Worm (Caenorhabditis elegans) whole organism, late embryonic: Measurements from ENCODE around the gene F09B9.4.
A peak's percentile ranks its signal among the peaks of the same experiment; 100 is the strongest.

ENCODE experiments used
- C08G9.2 ChIP-seq: sonication (generic microtip); optimal IDR thresholded peaks from 2 replicates; lab custom pipeline; 2016; ENCODE audit warnings: mild to moderate bottlenecking, missing genetic modification characterization, moderate library complexity, missing compliant biosample characterization
- C38D4.7 ChIP-seq: fragments of 200-800 bp; sonication (Bioruptor generic); optimal IDR thresholded peaks from 2 replicates; lab custom pipeline; 2018; ENCODE audit warnings: mild to moderate bottlenecking, missing genetic modification characterization, moderate library complexity, missing compliant biosample characterization
- F13H6.1 ChIP-seq: sonication (generic microtip); optimal IDR thresholded peaks from 2 replicates; lab custom pipeline; 2016; ENCODE audit warnings: missing genetic modification characterization, missing compliant biosample characterization
- K02D7.2 ChIP-seq: sonication (generic microtip); optimal IDR thresholded peaks from 2 replicates; lab custom pipeline; 2017; ENCODE audit warnings: mild to moderate bottlenecking, missing genetic modification characterization, missing compliant biosample characterization
- K09A11.1 ChIP-seq: sonication (generic microtip); optimal IDR thresholded peaks from 2 replicates; lab custom pipeline; 2017; ENCODE audit warnings: antibody characterized with exemption, mild to moderate bottlenecking, missing genetic modification characterization, missing compliant biosample characterization; ENCODE audit not compliant: insufficient read depth
- T23F11.4 ChIP-seq: fragments of 200-800 bp; sonication (Bioruptor generic); optimal IDR thresholded peaks from 2 replicates; lab custom pipeline; 2018; ENCODE audit warnings: mild to moderate bottlenecking, missing genetic modification characterization, missing compliant biosample characterization
- ceh-14 ChIP-seq: sonication (generic microtip); optimal IDR thresholded peaks from 2 replicates; lab custom pipeline; 2016; ENCODE audit warnings: missing genotype, missing genetic modification characterization, missing compliant biosample characterization
- ceh-18 ChIP-seq: sonication (generic microtip); optimal IDR thresholded peaks from 2 replicates; lab custom pipeline; 2016; ENCODE audit warnings: missing genetic modification characterization, missing compliant biosample characterization
- ceh-2 ChIP-seq: sonication (generic microtip); optimal IDR thresholded peaks from 2 replicates; lab custom pipeline; 2016; ENCODE audit warnings: missing genotype, missing genetic modification characterization, missing compliant biosample characterization
- ceh-24 ChIP-seq: sonication (generic microtip); optimal IDR thresholded peaks from 2 replicates; lab custom pipeline; 2016; ENCODE audit warnings: mild to moderate bottlenecking, missing genetic modification characterization, missing compliant biosample characterization
- ceh-30 ChIP-seq: fragments of 150-350 bp; optimal IDR thresholded peaks from 2 replicates; lab custom pipeline; 2014; ENCODE audit warnings: missing biosample characterization, missing genetic modification characterization
- ceh-48 ChIP-seq: sonication (generic microtip); optimal IDR thresholded peaks from 2 replicates; lab custom pipeline; 2016; ENCODE audit warnings: missing genetic modification characterization, inconsistent platforms, missing compliant biosample characterization
- dmd-4 ChIP-seq: sonication (generic microtip); optimal IDR thresholded peaks from 2 replicates; lab custom pipeline; 2016; ENCODE audit warnings: borderline replicate concordance, missing genetic modification characterization, missing compliant biosample characterization
- fax-1 ChIP-seq: sonication (generic microtip); optimal IDR thresholded peaks from 2 replicates; lab custom pipeline; 2016; ENCODE audit warnings: missing genotype, missing genetic modification characterization, missing compliant biosample characterization
- gmeb-2 ChIP-seq: sonication (generic microtip); optimal IDR thresholded peaks from 2 replicates; lab custom pipeline; 2016; ENCODE audit warnings: missing genetic modification characterization, inconsistent platforms, missing compliant biosample characterization
- hlh-30 ChIP-seq: sonication (generic microtip); optimal IDR thresholded peaks from 2 replicates; lab custom pipeline; 2017; ENCODE audit warnings: antibody characterized with exemption, missing genetic modification characterization, missing compliant biosample characterization; ENCODE audit not compliant: insufficient read depth
- hlh-6 ChIP-seq: sonication (generic microtip); optimal IDR thresholded peaks from 2 replicates; lab custom pipeline; 2016; ENCODE audit warnings: missing genotype, missing genetic modification characterization, missing compliant biosample characterization
- madf-2 ChIP-seq: sonication (generic microtip); optimal IDR thresholded peaks from 2 replicates; lab custom pipeline; 2017; ENCODE audit warnings: missing genetic modification characterization, missing compliant biosample characterization
- mec-3 ChIP-seq: sonication (generic microtip); optimal IDR thresholded peaks from 2 replicates; lab custom pipeline; 2016; ENCODE audit warnings: borderline replicate concordance, missing genetic modification characterization, missing compliant biosample characterization
- nhr-11 ChIP-seq: fragments of 150-350 bp; optimal IDR thresholded peaks from 2 replicates; lab custom pipeline; 2014; ENCODE audit warnings: missing biosample characterization, missing genetic modification characterization
- npax-4 ChIP-seq: sonication (generic microtip); optimal IDR thresholded peaks from 2 replicates; lab custom pipeline; 2016; ENCODE audit warnings: missing genetic modification characterization, missing compliant biosample characterization
- pqm-1 ChIP-seq: sonication (generic microtip); optimal IDR thresholded peaks from 2 replicates; lab custom pipeline; 2016; ENCODE audit warnings: missing genetic modification characterization, missing compliant biosample characterization
- ref-2 ChIP-seq: sonication (generic microtip); optimal IDR thresholded peaks from 2 replicates; lab custom pipeline; 2016; ENCODE audit warnings: missing genetic modification characterization, missing compliant biosample characterization
- rnt-1 ChIP-seq: sonication (generic microtip); optimal IDR thresholded peaks from 2 replicates; lab custom pipeline; 2016; ENCODE audit warnings: missing genetic modification characterization, missing compliant biosample characterization
- tbx-2 ChIP-seq: sonication (generic microtip); optimal IDR thresholded peaks from 2 replicates; lab custom pipeline; 2016; ENCODE audit warnings: missing genetic modification characterization, missing compliant biosample characterization
- ttx-3 ChIP-seq: sonication (generic microtip); optimal IDR thresholded peaks from 2 replicates; lab custom pipeline; 2016; ENCODE audit warnings: missing genetic modification reagents, missing genetic modification characterization, missing compliant biosample characterization
- unc-3 ChIP-seq, 2 experiments: fragments of 200-800 bp in 1 of 2; sonication (Bioruptor generic) in 1 of 2; sonication (generic microtip) in 1 of 2; conservative IDR thresholded peaks in 1 of 2; optimal IDR thresholded peaks in 1 of 2; 2 replicates each; pipeline versions ENCODE4 v1.3.6 to Lab custom; 2016 to 2022; ENCODE audit warnings: missing compliant biosample characterization in 2 of 2, missing genetic modification characterization in 2 of 2, missing genetic modification reagents in 1 of 2
- unc-42 ChIP-seq: sonication (generic microtip); optimal IDR thresholded peaks from 2 replicates; lab custom pipeline; 2016; ENCODE audit warnings: missing genotype, missing genetic modification characterization, missing compliant biosample characterization
- unc-86 ChIP-seq: sonication (generic microtip); optimal IDR thresholded peaks from 2 replicates; lab custom pipeline; 2016; ENCODE audit warnings: missing genetic modification characterization, missing compliant biosample characterization
- zip-5 ChIP-seq: sonication (generic microtip); optimal IDR thresholded peaks from 2 replicates; lab custom pipeline; 2016; ENCODE audit warnings: missing genetic modification characterization, missing compliant biosample characterization
- ztf-16 ChIP-seq: sonication (generic microtip); optimal IDR thresholded peaks from 2 replicates; lab custom pipeline; 2017; ENCODE audit warnings: missing genetic modification characterization, missing compliant biosample characterization

The F09B9.4 gene

DNA sequence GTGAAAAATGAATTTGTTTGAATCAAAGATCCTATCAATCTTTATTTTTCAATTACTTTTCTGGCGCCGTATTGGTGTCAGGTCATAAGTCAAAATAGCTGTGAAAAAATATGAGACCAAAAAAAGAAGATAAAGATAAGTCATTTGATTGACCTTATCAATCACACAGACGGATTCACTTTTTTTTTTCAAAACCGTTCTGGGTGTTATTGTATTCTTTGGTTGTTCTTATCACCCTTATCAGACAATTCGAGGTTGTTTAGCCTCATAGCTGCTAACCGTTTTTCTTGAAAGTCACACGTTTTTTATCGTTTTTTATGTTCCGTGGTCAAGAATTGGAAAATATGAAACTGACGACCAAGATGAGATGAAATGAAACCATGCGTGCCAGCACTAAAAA lies 8.1 kb downstream of the F09B9.4 start:
- no peak for TF ChIP-seq npax-4 (tag; lab: Kevin White, UChicago)
- no peak for TF ChIP-seq ceh-48
- no peak for TF ChIP-seq mec-3
- TF ChIP-seq unc-3 (GFP tag; conservative IDR thresholded peaks at IDR 0.05; lab: Robert Waterston, UW), result no peak
- no peak for TF ChIP-seq unc-3 (tag; optimal IDR thresholded peaks at IDR 0.05; lab: Kevin White, UChicago)
- no peak for TF ChIP-seq nhr-11
- TF ChIP-seq zip-5 (tag; lab: Kevin White, UChicago), result no peak
- no peak for TF ChIP-seq F13H6.1 (tag; lab: Kevin White, UChicago)

DNA sequence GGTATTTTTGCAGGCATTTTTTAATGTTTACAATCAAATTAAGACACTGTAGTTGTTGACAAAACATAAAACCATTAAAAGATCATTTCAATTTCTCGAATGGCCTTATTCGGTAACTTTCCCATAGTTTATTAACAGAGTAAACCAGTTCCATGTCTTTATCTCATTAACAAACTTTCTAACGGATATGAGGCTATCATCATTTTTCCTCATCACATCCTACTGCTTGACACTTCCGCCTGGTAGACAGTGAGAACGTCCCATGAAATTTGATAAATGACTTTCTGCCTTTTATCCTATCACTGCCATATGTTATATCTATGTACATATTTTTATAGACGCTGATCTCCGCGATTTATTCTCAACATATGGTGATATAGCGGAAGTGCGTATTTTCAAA lies 10.2 kb downstream of the F09B9.4 start:
- TF ChIP-seq ceh-18, result no peak
- no peak for TF ChIP-seq unc-86
- TF ChIP-seq ceh-24, result no peak
- no peak for TF ChIP-seq hlh-6 (tag; lab: Kevin White, UChicago)
- no peak for TF ChIP-seq madf-2 (tag; lab: Kevin White, UChicago)
- TF ChIP-seq gmeb-2, result no peak
- no peak for TF ChIP-seq ceh-14 (tag; lab: Kevin White, UChicago)
- no peak for TF ChIP-seq ceh-30 (tag; lab: Kevin White, UChicago)
- no peak for TF ChIP-seq ztf-16 (tag; lab: Kevin White, UChicago)
- TF ChIP-seq ceh-2 (tag; lab: Kevin White, UChicago), result no peak
- TF ChIP-seq C08G9.2, result no peak
- TF ChIP-seq K02D7.2, result no peak

DNA sequence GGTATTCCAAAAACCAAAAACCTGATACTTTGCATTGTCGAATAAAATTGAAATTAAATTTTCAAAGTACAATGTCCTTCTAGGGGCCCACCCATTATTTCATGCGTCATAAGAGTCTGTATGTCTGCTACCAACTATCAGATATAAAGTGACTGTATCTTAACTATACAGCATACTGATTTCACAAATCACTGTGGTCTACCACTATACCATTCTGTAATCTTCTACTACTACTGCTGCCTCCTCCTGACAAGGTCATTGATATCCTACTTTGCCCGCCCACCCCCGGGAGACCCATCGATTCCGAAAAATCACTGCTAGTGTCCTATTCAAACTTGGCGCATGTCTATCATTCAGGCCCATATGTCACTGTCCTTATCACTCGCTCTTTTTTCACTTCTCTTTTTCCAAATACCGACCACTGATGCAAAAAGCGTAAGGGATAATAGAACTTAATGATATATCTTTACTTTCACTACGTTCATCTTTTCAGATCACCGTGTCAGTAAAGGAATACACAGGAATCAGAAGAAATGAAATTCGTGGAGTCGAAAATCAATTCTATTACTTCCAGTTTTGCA lies 11.7 kb downstream of the F09B9.4 start, which contains the start of gene C07A4.2:
TSS of gene C07A4.2 (plus strand) at position 195 of the 581 bp plus-strand sequence.
- no peak for TF ChIP-seq C38D4.7 (GFP tag; lab: Kevin White, UChicago)
- TF ChIP-seq fax-1, result no peak
- TF ChIP-seq tbx-2 (tag; lab: Kevin White, UChicago), result no peak
- no peak for TF ChIP-seq ttx-3 (tag; lab: Kevin White, UChicago)
- TF ChIP-seq hlh-30, result no peak
- no peak for TF ChIP-seq T23F11.4 (GFP tag; lab: Kevin White, UChicago)
- TF ChIP-seq pqm-1 (tag; lab: Kevin White, UChicago), result no peak
- no peak for TF ChIP-seq madf-2 (tag; lab: Kevin White, UChicago)

ce11 chrX:10174683-10175082 lies 14.3 kb downstream of the F09B9.4 start, which contains the start of gene C07A4.3:
Gene C07A4.3 (plus strand): TSS chrX:10174983.
- TF ChIP-seq ceh-18 (no peak), gmeb-2 (no peak)

DNA sequence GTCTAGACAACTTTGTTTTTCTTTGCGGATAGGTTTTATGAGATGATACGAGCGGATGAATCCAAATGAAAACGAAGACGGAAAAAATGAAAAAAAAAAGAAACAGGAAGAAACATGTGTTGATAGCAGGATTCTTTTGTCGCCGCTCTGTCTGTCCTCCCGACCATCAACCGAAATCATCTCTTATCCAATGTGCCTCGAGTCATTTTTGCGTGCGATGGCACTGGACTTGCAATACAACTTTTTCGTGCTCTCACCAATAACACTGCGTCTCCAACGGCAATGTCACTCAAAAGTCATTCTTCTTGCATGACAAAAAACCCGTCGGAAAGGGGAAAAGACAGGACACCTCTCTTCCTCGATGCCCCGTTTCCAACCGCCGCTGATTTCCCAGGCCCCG lies 15.9 kb downstream of the F09B9.4 start, which contains the start of gene ncs-4:
TSS of gene ncs-4 (plus strand) at position 227 of the 400 bp plus-strand sequence.
- no peak for TF ChIP-seq K09A11.1 (tag; lab: Kevin White, UChicago)
- peak; percentile 69 for TF ChIP-seq ceh-18

DNA sequence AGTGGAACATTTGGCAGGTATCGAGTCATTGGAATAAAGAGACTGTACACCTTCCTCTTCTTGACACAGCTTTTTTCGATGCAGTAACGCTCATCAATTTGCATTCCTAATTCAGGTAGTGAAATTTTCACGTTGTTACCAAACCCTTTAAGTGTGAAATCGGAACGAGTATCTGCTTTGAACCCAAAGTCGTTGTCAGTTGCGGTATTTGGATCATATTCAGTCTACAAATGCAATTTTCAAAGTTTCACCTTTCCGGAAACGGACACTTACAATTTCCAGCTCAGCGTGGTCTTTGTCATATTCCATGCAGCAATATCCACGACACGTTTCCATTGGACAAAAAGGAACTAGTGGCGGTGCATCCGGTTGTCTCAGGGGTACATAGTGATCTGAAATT lies 22.2 kb downstream of the F09B9.4 start:
- TF ChIP-seq ref-2 (tag; lab: Kevin White, UChicago) (no peak), ceh-48 (no peak), zip-5 (tag; lab: Kevin White, UChicago) (no peak), unc-42 (no peak), F13H6.1 (tag; lab: Kevin White, UChicago) (no peak), dmd-4 (tag; lab: Kevin White, UChicago) (no peak), unc-3 (GFP tag; conservative IDR thresholded peaks at IDR 0.05; lab: Robert Waterston, UW) (no peak), unc-3 (tag; optimal IDR thresholded peaks at IDR 0.05; lab: Kevin White, UChicago) (no peak), rnt-1 (tag; lab: Kevin White, UChicago) (no peak)
- TF ChIP-seq, all 69 proteins: peak for 0
